Fruit fly (Drosophila melanogaster) whole organism, adult: ENCODE data around the gene Tcs3.

ENCODE experiments used
- CG11617 ChIP-seq: fragments of 200-800 bp; sonication (Bioruptor generic); optimal IDR thresholded peaks from 2 replicates; lab custom pipeline; 2017; ENCODE audit warnings: mild to moderate bottlenecking, missing biosample characterization, missing genetic modification reagents, missing genetic modification characterization
- CG12768 ChIP-seq: fragments of 200-800 bp; sonication (Bioruptor generic); optimal IDR thresholded peaks from 2 replicates; lab custom pipeline; 2017; ENCODE audit warnings: missing biosample characterization, missing genetic modification characterization, mild to moderate bottlenecking, moderate library complexity, missing genetic modification reagents
- CG14711 ChIP-seq: fragments of 200-800 bp; sonication (Bioruptor generic); optimal IDR thresholded peaks from 2 replicates; lab custom pipeline; 2018; ENCODE audit warnings: missing biosample characterization, mild to moderate bottlenecking, missing genetic modification characterization, moderate library complexity
- CG1620 ChIP-seq: fragments of 200-800 bp; sonication (Bioruptor generic); optimal IDR thresholded peaks from 2 replicates; lab custom pipeline; 2016; ENCODE audit warnings: missing biosample characterization, missing genetic modification characterization
- CG33017 ChIP-seq: fragments of 200-800 bp; sonication (Bioruptor generic); optimal IDR thresholded peaks from 2 replicates; lab custom pipeline; 2018; ENCODE audit warnings: missing biosample characterization, mild to moderate bottlenecking, missing genetic modification characterization, moderate library complexity
- CG5204 ChIP-seq: fragments of 200-800 bp; sonication (Bioruptor generic); optimal IDR thresholded peaks from 2 replicates; lab custom pipeline; 2016; ENCODE audit warnings: missing biosample characterization, missing genetic modification characterization
- CG7045 ChIP-seq: fragments of 200-800 bp; sonication (Bioruptor generic); optimal IDR thresholded peaks from 2 replicates; lab custom pipeline; 2017; ENCODE audit warnings: missing biosample characterization, mild to moderate bottlenecking, missing genetic modification characterization
- CG7101 ChIP-seq: fragments of 200-800 bp; sonication (Bioruptor generic); optimal IDR thresholded peaks from 2 replicates; lab custom pipeline; 2018; ENCODE audit warnings: missing biosample characterization, mild to moderate bottlenecking, missing genetic modification characterization, moderate library complexity
- Clk ChIP-seq: fragments of 200-800 bp; sonication (Bioruptor generic); optimal IDR thresholded peaks from 2 replicates; lab custom pipeline; 2017; ENCODE audit warnings: missing biosample characterization, missing genetic modification characterization
- Crg-1 ChIP-seq: fragments of 200-800 bp; sonication (Bioruptor generic); optimal IDR thresholded peaks from 2 replicates; lab custom pipeline; 2016; ENCODE audit warnings: missing biosample characterization, missing genetic modification characterization
- Hr96 ChIP-seq: fragments of 200-800 bp; sonication (Bioruptor generic); optimal IDR thresholded peaks from 2 replicates; lab custom pipeline; 2016; ENCODE audit warnings: missing biosample characterization, missing genetic modification characterization
- Mnt ChIP-seq: fragments of 200-800 bp; sonication (Bioruptor generic); optimal IDR thresholded peaks from 2 replicates; lab custom pipeline; 2016; ENCODE audit warnings: missing biosample characterization, mild to moderate bottlenecking, missing genetic modification characterization
- bab1 ChIP-seq: fragments of 200-800 bp; sonication (Bioruptor generic); optimal IDR thresholded peaks from 3 replicates; lab custom pipeline; 2019; ENCODE audit warnings: missing biosample characterization, mild to moderate bottlenecking, missing genetic modification characterization, moderate library complexity
- cic ChIP-seq: fragments of 200-800 bp; sonication (Bioruptor generic); optimal IDR thresholded peaks from 2 replicates; lab custom pipeline; 2017; ENCODE audit warnings: missing biosample characterization, mild to moderate bottlenecking, missing genetic modification characterization, moderate library complexity
- cnc ChIP-seq, 2 experiments: fragments of >200 bp; optimal IDR thresholded peaks; 2 replicates each; lab custom pipeline; 2017
- kay ChIP-seq: fragments of 200-800 bp; sonication (Bioruptor generic); peaks from one replicate; lab custom pipeline; 2016; ENCODE audit warnings: missing biosample characterization, missing genetic modification characterization, borderline replicate concordance
- ovo ChIP-seq: fragments of 200-800 bp; sonication (Bioruptor generic); optimal IDR thresholded peaks from 2 replicates; lab custom pipeline; 2016; ENCODE audit warnings: missing biosample characterization, missing genetic modification characterization
- pad ChIP-seq: fragments of 200-800 bp; sonication (Bioruptor generic); optimal IDR thresholded peaks from 3 replicates; lab custom pipeline; 2017; ENCODE audit warnings: missing biosample characterization, missing genetic modification characterization, mild to moderate bottlenecking, moderate library complexity, missing genetic modification reagents
- tj ChIP-seq: fragments of 200-800 bp; sonication (Bioruptor generic); optimal IDR thresholded peaks from 3 replicates; lab custom pipeline; 2017; ENCODE audit warnings: missing biosample characterization, mild to moderate bottlenecking, missing genetic modification characterization, moderate library complexity
- toe ChIP-seq: fragments of 200-800 bp; sonication (Bioruptor generic); optimal IDR thresholded peaks from 2 replicates; lab custom pipeline; 2016; ENCODE audit warnings: missing biosample characterization, missing genetic modification characterization

Tcs3 gene

dm6 chr3L:16351770-16352429 is at the start of gene Tcs3, which contains the start of gene Golgin104:
Gene Tcs3 (plus strand): TSS chr3L:16351991.
Gene Golgin104 (minus strand): TSS chr3L:16351951.
- TF ChIP-seq CG11617 (no peak), bab1 (GFP tag; lab: Kevin White, UChicago) (peak; percentile 57), CG33017 (tag; lab: Kevin White, UChicago) (no peak)

dm6 chr3L:16303078-16303477 is 48.7 kb upstream of the Tcs3 start, which contains the start of gene CG13044:
Gene CG13044 (minus strand): TSS chr3L:16303178.
- TF ChIP-seq bab1 (GFP tag; lab: Kevin White, UChicago), result no peak
- TF ChIP-seq Crg-1 (GFP tag; lab: Kevin White, UChicago), result no peak
- TF ChIP-seq CG5204 (GFP tag; lab: Kevin White, UChicago), result no peak
- TF ChIP-seq cic (GFP tag; lab: Kevin White, UChicago), result no peak
- TF ChIP-seq CG14711, result no peak
- TF ChIP-seq CG33017 (tag; lab: Kevin White, UChicago), result no peak
- no peak for TF ChIP-seq CG11617
- no peak for TF ChIP-seq Mnt (GFP tag; lab: Kevin White, UChicago)
- TF ChIP-seq CG7101 (tag; lab: Kevin White, UChicago), result no peak
- no peak for TF ChIP-seq kay (GFP tag; lab: Kevin White, UChicago)
- no peak for TF ChIP-seq pad (GFP tag; lab: Kevin White, UChicago)
- no peak for TF ChIP-seq Clk (GFP tag; lab: Kevin White, UChicago)

- TF ChIP-seq Crg-1 (GFP tag; lab: Kevin White, UChicago) (no peak), Mnt (GFP tag; lab: Kevin White, UChicago) (no peak), kay (GFP tag; lab: Kevin White, UChicago) (no peak), Hr96 (GFP tag; lab: Kevin White, UChicago) (no peak), ovo (no peak)
These were observed 47.8 kb upstream of the Tcs3 start, which contains the start of gene CG43249 for dm6 chr3L:16303982-16304381. Gene CG43249 (plus strand): TSS chr3L:16304282.

- no peak for TF ChIP-seq CG12768 (GFP tag; lab: Kevin White, UChicago)
- no peak for TF ChIP-seq cnc (optimal IDR thresholded peaks at IDR 0.05; lab: Kevin White, UChicago)
- TF ChIP-seq CG7045 (GFP tag; lab: Kevin White, UChicago), result no peak
- TF ChIP-seq cic (GFP tag; lab: Kevin White, UChicago), result no peak
- TF ChIP-seq Hr96 (GFP tag; lab: Kevin White, UChicago), result no peak
- TF ChIP-seq Clk (GFP tag; lab: Kevin White, UChicago), result no peak
- no peak for TF ChIP-seq CG7101 (tag; lab: Kevin White, UChicago)
- TF ChIP-seq toe (GFP tag; lab: Kevin White, UChicago), result no peak
- no peak for TF ChIP-seq pad (GFP tag; lab: Kevin White, UChicago)
- no peak for TF ChIP-seq bab1 (GFP tag; lab: Kevin White, UChicago)
- no peak for TF ChIP-seq CG33017 (tag; lab: Kevin White, UChicago)
- no peak for TF ChIP-seq Crg-1 (GFP tag; lab: Kevin White, UChicago)
- TF ChIP-seq CG1620 (GFP tag; lab: Kevin White, UChicago), result no peak
- TF ChIP-seq CG14711, result no peak
- no peak for TF ChIP-seq ovo
- no peak for TF ChIP-seq tj (GFP tag; lab: Kevin White, UChicago)
- no peak for TF ChIP-seq Mnt (GFP tag; lab: Kevin White, UChicago)
- TF ChIP-seq kay (GFP tag; lab: Kevin White, UChicago), result no peak
These were observed 45.8 kb upstream of the Tcs3 start, which contains the start of the genes CG13043 and CG13063 for dm6 chr3L:16305820-16306650. Gene CG13043 (minus strand): TSS chr3L:16305870. Gene CG13063 (plus strand): TSS chr3L:16306600.

- TF ChIP-seq toe (GFP tag; lab: Kevin White, UChicago) (no peak), CG11617 (no peak), pad (GFP tag; lab: Kevin White, UChicago) (no peak), Hr96 (GFP tag; lab: Kevin White, UChicago) (no peak), bab1 (GFP tag; lab: Kevin White, UChicago) (no peak), Mnt (GFP tag; lab: Kevin White, UChicago) (no peak), CG7045 (GFP tag; lab: Kevin White, UChicago) (no peak), cnc (optimal IDR thresholded peaks at IDR 0.05; lab: Kevin White, UChicago) (no peak), ovo (no peak), cic (GFP tag; lab: Kevin White, UChicago) (no peak), kay (GFP tag; lab: Kevin White, UChicago) (no peak), CG5204 (GFP tag; lab: Kevin White, UChicago) (no peak), CG14711 (no peak), CG7101 (tag; lab: Kevin White, UChicago) (no peak), Clk (GFP tag; lab: Kevin White, UChicago) (no peak), CG12768 (GFP tag; lab: Kevin White, UChicago) (no peak), CG33017 (tag; lab: Kevin White, UChicago) (no peak)
These were observed 43.4 kb upstream of the Tcs3 start, which contains the start of gene CG13042 for dm6 chr3L:16308380-16308779. Gene CG13042 (minus strand): TSS chr3L:16308480.
